Worm (Caenorhabditis elegans): Measurements from ENCODE around the gene B0457.2.

The B0457.2 gene

DNA sequence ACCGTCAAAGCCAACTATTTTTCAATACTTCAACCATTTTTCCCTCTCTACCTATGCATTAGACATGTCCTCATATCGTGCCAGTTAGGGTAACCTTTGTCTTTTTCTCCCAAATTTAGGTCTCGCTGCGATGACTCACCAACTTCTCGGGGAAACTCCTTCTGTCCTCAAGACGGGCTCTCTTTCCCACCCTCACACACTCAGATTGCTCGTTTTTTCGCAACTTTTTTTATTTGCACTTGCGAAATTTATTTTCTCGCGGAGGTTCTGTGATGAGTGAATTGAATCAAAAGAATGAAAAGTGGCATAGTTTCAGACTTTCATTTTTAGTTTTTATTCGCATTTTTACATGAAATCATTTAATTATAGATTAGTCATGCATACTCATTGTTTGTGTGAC, 6.0 kb downstream of the B0457.2 start:
- TF ChIP-seq him-1 (tag; optimal IDR thresholded peaks at IDR 0.05) (no peak), dao-5 (tag; optimal IDR thresholded peaks at IDR 0.05) (no peak), W03F9.2 (tag; optimal IDR thresholded peaks at IDR 0.05) (no peak)

DNA sequence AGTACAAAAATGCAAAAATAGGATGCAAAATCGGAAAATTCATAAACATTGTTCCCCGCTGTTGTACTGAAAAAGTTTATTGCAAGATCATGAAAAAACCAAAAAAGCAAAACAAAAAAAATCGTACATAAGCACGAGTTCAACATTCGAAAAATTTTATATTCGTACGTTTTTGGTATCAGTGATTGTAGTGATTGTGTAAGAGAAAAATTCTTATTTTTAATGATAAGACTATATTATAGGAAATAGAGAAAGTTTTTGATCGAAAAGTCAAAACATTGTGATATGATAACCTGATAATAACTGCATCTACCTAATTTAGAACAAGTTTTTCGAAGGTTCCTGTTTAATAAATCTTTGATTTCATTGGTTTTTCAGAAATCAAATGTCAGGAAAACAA, 9.0 kb downstream of the B0457.2 start:
- TF ChIP-seq dao-5 (tag; optimal IDR thresholded peaks at IDR 0.05) = no peak
- no peak for TF ChIP-seq W03F9.2 (tag; optimal IDR thresholded peaks at IDR 0.05)
- no peak for TF ChIP-seq him-1 (tag; optimal IDR thresholded peaks at IDR 0.05)

DNA sequence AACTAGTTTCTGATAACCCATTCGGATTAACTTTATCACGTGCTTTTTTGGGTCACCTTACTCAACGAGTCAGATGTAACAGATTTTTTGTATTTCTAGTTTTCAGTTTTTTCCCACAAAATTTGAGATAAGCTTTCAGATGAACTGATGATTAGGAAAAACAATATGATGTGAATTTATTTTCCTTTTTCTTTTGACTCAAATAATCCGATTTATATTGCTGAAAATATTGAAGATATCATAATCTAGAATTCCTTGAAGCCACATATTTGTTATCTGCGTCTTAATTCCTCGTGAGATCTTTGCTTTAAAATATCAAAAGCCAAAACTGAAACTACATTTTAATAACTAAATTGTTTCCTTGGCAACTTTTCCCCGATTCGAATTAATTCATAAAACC, 9.7 kb downstream of the B0457.2 start:
- TF ChIP-seq him-1 (tag; optimal IDR thresholded peaks at IDR 0.05) = no peak
- TF ChIP-seq dao-5 (tag; optimal IDR thresholded peaks at IDR 0.05) = no peak
- TF ChIP-seq W03F9.2 (tag; optimal IDR thresholded peaks at IDR 0.05) = no peak

DNA sequence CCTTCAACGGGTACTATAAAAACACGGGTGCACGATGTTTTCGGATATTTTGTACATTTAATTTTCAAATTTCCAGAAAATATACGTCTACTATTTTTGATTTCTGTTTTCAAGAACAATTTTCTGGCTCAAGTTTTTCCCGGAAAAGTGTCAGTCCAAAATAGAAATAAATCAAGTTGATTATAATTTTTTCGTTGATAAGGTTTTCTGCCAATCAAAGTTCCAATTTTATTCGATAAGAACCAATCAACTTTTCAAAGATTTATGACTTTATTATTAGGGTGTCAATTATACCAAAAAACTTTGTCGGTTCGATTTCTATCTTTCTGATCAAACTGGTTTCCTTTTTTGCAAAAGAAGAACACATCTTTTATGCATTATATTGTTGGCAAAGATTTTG, 11.7 kb downstream of the B0457.2 start:
- no peak for TF ChIP-seq dao-5 (tag; optimal IDR thresholded peaks at IDR 0.05)

DNA sequence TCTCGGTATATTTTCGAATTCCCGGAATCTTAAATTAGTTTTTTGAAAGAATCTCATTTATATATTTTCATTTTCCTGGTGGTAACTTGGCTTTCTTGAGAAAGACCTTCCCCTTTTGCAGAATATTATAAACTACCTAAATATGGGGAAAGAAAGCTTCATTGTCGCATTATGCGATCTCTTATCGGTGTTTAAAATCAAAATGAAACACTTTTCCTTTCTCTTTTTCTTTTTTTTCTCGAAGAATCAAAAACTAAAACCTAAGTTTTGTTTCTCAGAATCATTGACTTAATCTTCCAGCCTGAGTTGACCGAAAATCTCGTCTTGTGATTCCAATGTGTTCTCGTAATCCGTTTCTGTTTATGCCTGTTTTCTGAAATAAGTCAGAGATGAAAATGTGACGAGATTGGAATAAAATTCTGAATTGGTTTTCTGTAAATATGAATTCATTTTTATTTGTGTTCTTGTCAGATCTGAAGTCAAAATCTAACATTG, 13.8 kb downstream of the B0457.2 start:
- no peak for TF ChIP-seq dao-5 (tag; optimal IDR thresholded peaks at IDR 0.05)
- TF ChIP-seq him-1 (tag; optimal IDR thresholded peaks at IDR 0.05) = no peak
- TF ChIP-seq W03F9.2 (tag; optimal IDR thresholded peaks at IDR 0.05) = no peak

DNA sequence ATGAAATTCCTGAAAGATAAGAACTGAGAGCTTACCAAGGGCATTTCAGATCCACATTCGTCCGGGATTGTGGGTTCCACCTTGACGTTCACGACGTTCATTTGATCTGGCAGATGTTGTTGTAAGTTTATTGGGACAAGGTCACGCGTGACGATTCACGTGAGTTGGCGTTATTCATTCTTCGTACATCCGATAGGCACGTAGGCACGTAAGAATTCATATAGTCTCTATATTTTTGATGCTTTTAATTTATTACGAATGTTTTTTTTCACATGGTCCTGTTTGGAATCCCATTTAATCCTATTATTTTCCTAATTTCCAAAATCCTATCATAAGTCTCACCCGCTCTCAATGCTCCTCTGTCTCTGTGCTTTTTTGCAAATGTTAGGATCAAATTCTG, 14.4 kb downstream of the B0457.2 start, which contains the start of gene B0457.4:
Gene B0457.4, minus strand, starts transcription at position 101 of the 400 bp plus-strand sequence.
- TF ChIP-seq him-1 (tag; optimal IDR thresholded peaks at IDR 0.05) (no peak), W03F9.2 (tag; optimal IDR thresholded peaks at IDR 0.05) (no peak)

DNA sequence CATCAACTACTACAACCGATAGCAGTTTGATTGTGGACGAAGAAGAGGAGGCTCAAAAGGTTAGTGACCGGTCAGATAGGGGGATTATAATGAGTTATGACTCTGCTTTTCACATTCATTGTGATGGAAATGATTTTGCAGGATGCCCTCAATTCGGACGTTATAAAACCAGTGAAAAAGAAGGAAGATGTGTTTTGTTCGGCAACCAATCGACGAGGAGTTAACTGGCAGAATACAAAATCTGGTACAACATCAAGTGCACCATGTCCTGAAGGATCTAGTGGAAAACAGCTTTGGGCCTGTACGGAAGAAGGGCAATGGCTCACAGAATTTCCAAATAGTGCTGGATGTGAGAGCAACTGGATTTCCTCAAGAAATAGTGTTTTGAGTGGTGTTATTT, 22.5 kb downstream of the B0457.2 start:
- no peak for TF ChIP-seq dao-5 (tag; optimal IDR thresholded peaks at IDR 0.05)
- no peak for TF ChIP-seq him-1 (tag; optimal IDR thresholded peaks at IDR 0.05)
- TF ChIP-seq W03F9.2 (tag; optimal IDR thresholded peaks at IDR 0.05) = no peak

DNA sequence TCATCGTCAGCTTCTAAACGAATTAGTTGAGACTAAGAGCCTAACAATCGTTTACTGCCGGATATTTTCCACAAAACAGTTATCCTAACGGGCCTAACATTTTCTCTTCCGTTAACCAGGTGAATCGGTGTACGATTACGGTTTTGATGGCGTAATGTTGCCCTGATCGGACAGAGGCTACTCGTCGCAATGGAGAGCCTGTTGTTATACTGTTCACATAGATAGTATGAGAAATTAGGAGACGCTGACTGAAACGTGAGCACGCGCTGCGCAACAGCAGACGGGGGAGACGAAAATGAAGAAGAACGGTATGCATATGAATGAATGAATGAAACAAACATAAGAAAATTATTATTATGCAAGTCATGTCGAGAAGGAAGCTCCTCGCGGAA, 27.0 kb downstream of the B0457.2 start:
- TF ChIP-seq dao-5 (tag; optimal IDR thresholded peaks at IDR 0.05) = no peak

DNA sequence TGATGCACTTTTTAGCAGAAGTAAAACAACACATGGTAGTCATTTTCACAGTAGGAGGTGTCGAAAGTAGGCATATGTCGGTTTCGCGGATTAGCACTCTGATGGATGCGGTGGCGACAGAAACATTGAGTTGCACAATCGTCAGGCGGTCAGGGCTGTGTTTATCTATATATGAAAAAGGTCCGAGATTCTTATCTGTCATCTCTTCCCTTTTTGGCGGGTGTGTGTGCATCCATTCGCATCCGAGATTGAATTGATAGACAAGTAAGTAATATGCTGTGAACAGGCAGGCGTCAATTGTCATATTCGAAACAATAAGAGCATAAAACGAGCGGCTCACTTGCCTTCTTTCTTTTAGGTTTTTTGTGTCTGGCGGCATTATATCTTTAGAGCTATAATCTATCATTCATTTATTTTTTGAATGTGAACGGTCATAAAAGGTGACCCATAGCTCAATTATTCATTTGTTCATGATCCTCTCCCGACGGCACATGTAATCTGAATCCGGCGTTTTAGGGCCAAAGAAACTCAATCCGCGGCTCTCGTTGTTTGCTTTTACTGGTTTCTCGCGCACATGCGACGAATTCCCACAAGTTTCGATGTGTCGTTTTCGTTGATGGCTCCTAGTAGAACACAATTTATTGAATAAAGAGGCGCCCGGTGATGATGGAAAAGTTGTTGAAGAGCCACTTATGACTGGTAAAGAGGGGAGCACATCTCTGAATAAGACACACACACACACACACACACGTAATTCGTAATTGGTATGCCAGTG, 27.6 kb downstream of the B0457.2 start:
- TF ChIP-seq W03F9.2 (tag; optimal IDR thresholded peaks at IDR 0.05) (no peak), him-1 (tag; optimal IDR thresholded peaks at IDR 0.05) (no peak), dao-5 (tag; optimal IDR thresholded peaks at IDR 0.05) (no peak)

DNA sequence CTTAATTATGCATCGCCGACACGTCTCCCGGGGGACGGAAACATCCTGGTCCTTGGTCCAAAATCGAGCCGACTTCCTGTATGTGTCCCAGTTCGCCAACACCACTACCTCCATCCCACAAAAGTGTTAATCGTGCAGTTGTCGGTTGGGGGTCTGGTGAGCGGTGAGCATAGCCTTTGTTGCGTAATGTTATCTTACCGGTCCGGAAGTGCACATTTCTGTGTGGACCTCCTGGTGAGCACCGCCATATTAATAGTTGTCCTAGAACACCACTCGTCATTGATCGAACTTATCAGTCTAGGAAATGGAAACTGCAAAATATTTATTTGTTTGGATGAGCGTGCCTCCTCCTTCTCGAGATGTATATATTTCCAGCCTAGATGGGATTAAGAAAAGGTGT, 29.1 kb downstream of the B0457.2 start:
- TF ChIP-seq dao-5 (tag; optimal IDR thresholded peaks at IDR 0.05) (no peak), him-1 (tag; optimal IDR thresholded peaks at IDR 0.05) (no peak), W03F9.2 (tag; optimal IDR thresholded peaks at IDR 0.05) (no peak)

DNA sequence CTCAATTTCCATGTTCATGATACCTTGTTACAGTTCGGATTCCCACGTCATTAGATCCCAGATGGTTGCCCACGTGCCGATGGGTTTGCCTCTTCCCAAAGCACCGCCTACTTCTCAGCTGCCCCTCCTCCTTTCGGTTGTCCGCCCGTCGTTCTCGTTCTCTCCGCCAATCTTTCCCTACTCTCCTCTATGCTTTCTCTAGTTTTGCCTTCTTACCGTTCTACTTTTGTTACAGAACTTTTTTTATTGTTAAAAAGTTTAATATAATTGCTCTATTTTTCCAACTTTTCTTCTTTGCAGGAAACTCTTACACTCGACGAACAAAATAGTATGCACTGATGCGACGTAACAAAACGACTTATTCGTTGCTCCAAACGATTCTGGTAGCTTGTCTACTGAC, 29.8 kb downstream of the B0457.2 start, which contains the start of gene lat-1:
Gene lat-1, plus strand, starts transcription at position 301 of the 400 bp plus-strand sequence.
- TF ChIP-seq W03F9.2 (tag; optimal IDR thresholded peaks at IDR 0.05) (no peak), him-1 (tag; optimal IDR thresholded peaks at IDR 0.05) (no peak), dao-5 (tag; optimal IDR thresholded peaks at IDR 0.05) (no peak)

DNA sequence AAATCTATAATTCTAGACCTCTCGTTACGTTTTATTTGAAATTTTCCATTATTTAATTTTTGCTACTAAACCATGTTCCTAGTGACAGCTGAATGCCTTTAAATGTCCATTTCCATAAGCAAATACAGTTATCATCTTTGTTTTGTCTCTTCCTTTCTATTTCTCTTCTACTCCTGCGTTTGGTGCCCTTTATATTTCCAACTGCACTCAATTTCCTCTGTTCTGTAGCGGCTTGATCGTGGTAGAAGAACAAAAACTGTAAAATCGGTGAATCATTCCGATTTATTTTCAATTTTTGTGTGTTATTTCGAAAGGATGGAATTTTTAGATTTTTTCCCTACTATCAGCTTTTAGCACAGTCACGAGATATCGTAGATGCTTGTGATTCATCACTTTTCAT, 30.5 kb downstream of the B0457.2 start:
- no peak for TF ChIP-seq W03F9.2 (tag; optimal IDR thresholded peaks at IDR 0.05)
- no peak for TF ChIP-seq dao-5 (tag; optimal IDR thresholded peaks at IDR 0.05)
- no peak for TF ChIP-seq him-1 (tag; optimal IDR thresholded peaks at IDR 0.05)

DNA sequence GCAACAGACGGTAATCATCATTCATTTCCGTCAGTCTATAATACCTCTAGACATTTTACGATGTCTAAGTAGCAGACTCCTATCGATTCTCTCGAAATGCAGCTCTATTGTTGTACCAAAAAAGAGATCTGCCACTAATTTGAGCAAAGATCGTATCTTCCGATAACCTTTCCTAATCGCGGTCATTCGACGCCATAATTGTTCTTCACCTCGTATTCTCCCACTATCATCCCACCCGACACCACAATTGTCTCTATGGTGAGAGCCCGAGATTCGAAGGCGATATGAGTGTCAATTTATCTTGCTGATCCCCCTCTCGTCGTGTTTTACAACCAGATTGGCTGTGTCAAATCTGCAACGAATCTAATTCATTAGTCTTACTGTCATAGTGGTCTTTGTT, 31.0 kb downstream of the B0457.2 start:
- TF ChIP-seq W03F9.2 (tag; optimal IDR thresholded peaks at IDR 0.05) (no peak), dao-5 (tag; optimal IDR thresholded peaks at IDR 0.05) (no peak), him-1 (tag; optimal IDR thresholded peaks at IDR 0.05) (no peak)

DNA sequence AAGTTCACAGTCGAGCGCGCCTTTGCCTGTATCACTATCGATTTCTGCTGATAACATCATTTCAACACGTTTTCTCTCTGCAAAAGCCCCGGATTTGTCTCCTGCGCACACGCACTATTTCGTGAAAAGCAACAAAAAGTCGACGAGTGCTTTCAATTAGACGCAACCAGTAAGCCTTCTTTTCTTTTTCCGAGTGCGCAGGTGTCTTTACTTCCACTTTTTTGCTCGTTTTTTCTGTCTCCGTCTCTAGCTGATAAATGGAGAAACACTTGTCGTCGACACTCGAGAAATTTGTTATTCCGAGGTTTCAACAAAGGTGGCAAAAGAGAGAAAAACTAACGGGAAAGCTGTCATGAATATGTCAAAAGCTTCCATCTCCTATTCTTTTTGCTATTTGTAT, 34.7 kb downstream of the B0457.2 start:
- TF ChIP-seq him-1 (tag; optimal IDR thresholded peaks at IDR 0.05) (no peak), W03F9.2 (tag; optimal IDR thresholded peaks at IDR 0.05) (no peak), dao-5 (tag; optimal IDR thresholded peaks at IDR 0.05) (no peak)

DNA sequence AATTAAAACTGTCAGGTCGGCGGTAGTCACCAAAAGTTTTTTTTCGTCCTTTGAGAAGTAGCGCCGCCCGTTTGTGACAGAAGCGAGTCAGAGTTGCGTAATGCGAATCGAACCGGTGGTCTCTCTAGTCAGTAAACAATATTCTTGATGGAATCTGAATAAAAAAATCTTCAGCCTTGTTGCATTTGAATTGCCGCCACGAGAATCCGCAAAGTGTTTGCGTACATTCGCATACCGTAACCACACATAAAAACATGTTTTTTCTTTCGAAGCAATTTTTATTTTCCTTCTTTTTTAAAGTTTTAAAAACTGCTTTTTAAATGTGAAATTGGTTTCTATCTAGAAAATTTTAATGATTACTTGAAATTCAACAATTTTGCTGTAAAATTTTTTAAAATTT, 35.3 kb downstream of the B0457.2 start:
- TF ChIP-seq W03F9.2 (tag; optimal IDR thresholded peaks at IDR 0.05) (no peak), dao-5 (tag; optimal IDR thresholded peaks at IDR 0.05) (no peak), him-1 (tag; optimal IDR thresholded peaks at IDR 0.05) (no peak)

Data from whole organism, L4/young adult.